Fruit fly (Drosophila melanogaster) whole organism, embryonic: ENCODE data around the gene Trm7-34.

Experiments used
- Atf6 ChIP-seq: fragments of 200-800 bp; sonication (Bioruptor generic); IDR thresholded peaks from 2 replicates; pipeline ENCODE4 v1.3.6; 2022; ENCODE audit warnings: missing biosample characterization, missing genetic modification characterization
- CG11504 ChIP-seq: fragments of 200-800 bp; sonication (Bioruptor generic); optimal IDR thresholded peaks from 3 replicates; lab custom pipeline; 2019; ENCODE audit warnings: missing biosample characterization, mild to moderate bottlenecking, missing genetic modification characterization, moderate library complexity
- CG11695 ChIP-seq: fragments of 200-800 bp; sonication (Bioruptor generic); IDR thresholded peaks from 3 replicates; pipeline ENCODE4 v1.3.6; 2022; ENCODE audit warnings: missing biosample characterization, missing genetic modification characterization
- CG12104 ChIP-seq: fragments of 200-800 bp; sonication (Bioruptor generic); optimal IDR thresholded peaks from 3 replicates; lab custom pipeline; 2016; ENCODE audit warnings: missing biosample characterization, missing genetic modification characterization
- CG15514 ChIP-seq: fragments of 200-800 bp; sonication (Bioruptor generic); optimal IDR thresholded peaks from 3 replicates; lab custom pipeline; 2017; ENCODE audit warnings: missing biosample characterization, missing genetic modification characterization, mild to moderate bottlenecking, moderate library complexity, missing genetic modification reagents
- CG18599 ChIP-seq: fragments of 200-800 bp; sonication (Bioruptor generic); optimal IDR thresholded peaks from 3 replicates; lab custom pipeline; 2017; ENCODE audit warnings: missing biosample characterization, missing genetic modification characterization, mild to moderate bottlenecking, moderate library complexity, missing genetic modification reagents
- CG2120 ChIP-seq: fragments of 200-800 bp; sonication (Bioruptor generic); optimal IDR thresholded peaks from 3 replicates; lab custom pipeline; 2016; ENCODE audit warnings: missing biosample characterization, missing genetic modification characterization
- CG2678 ChIP-seq: fragments of 200-800 bp; sonication (Bioruptor generic); optimal IDR thresholded peaks from 3 replicates; lab custom pipeline; 2019; ENCODE audit warnings: missing biosample characterization, mild to moderate bottlenecking, missing genetic modification characterization, moderate library complexity
- CG30403 ChIP-seq: fragments of 200-800 bp; sonication (Bioruptor generic); optimal IDR thresholded peaks from 3 replicates; lab custom pipeline; 2016; ENCODE audit warnings: missing biosample characterization, missing genetic modification characterization
- CG32532 ChIP-seq: fragments of 200-800 bp; sonication (Bioruptor generic); IDR thresholded peaks from 2 replicates; pipeline ENCODE4 v1.3.6; 2022; ENCODE audit warnings: missing biosample characterization, missing genetic modification characterization
- CG3281 ChIP-seq: fragments of 200-800 bp; sonication (Bioruptor generic); optimal IDR thresholded peaks from 3 replicates; lab custom pipeline; 2017; ENCODE audit warnings: missing biosample characterization, mild to moderate bottlenecking, missing genetic modification characterization
- CG4730 ChIP-seq: fragments of 200-800 bp; sonication (Bioruptor generic); IDR thresholded peaks from 2 replicates; pipeline ENCODE4 v1.3.6; 2022; ENCODE audit warnings: missing biosample characterization, missing genetic modification characterization
- CG7556 ChIP-seq: fragments of 200-800 bp; sonication (Bioruptor generic); optimal IDR thresholded peaks from 2 replicates; lab custom pipeline; 2017; ENCODE audit warnings: missing biosample characterization, mild to moderate bottlenecking, missing genetic modification characterization
- CG7839 ChIP-seq: fragments of 200-800 bp; sonication (Bioruptor generic); optimal IDR thresholded peaks from 3 replicates; lab custom pipeline; 2018; ENCODE audit warnings: missing biosample characterization, mild to moderate bottlenecking, missing genetic modification characterization, moderate library complexity
- CG9727 ChIP-seq: fragments of 200-800 bp; sonication (Bioruptor generic); optimal IDR thresholded peaks from 3 replicates; lab custom pipeline; 2017; ENCODE audit warnings: missing biosample characterization, mild to moderate bottlenecking, missing genetic modification characterization
- CG9876 ChIP-seq: fragments of 200-800 bp; sonication (Bioruptor generic); optimal IDR thresholded peaks from 2 replicates; lab custom pipeline; 2016; ENCODE audit warnings: missing biosample characterization, missing genetic modification characterization
- CG9932 ChIP-seq: fragments of 200-800 bp; sonication (Bioruptor generic); IDR thresholded peaks from 2 replicates; pipeline ENCODE4 v1.3.6; 2022; ENCODE audit warnings: missing biosample characterization, missing genetic modification characterization
- D19B ChIP-seq: fragments of 200-800 bp; sonication (Bioruptor generic); optimal IDR thresholded peaks from 2 replicates; lab custom pipeline; 2017; ENCODE audit warnings: missing biosample characterization, mild to moderate bottlenecking, missing genetic modification characterization
- Dek ChIP-seq: fragments of 200-800 bp; sonication (Bioruptor generic); optimal IDR thresholded peaks from 3 replicates; lab custom pipeline; 2019; ENCODE audit warnings: missing biosample characterization, mild to moderate bottlenecking, missing genetic modification characterization, moderate library complexity
- Fer1 ChIP-seq: fragments of 200-800 bp; sonication (Bioruptor generic); optimal IDR thresholded peaks from 2 replicates; lab custom pipeline; 2017; ENCODE audit warnings: missing biosample characterization, mild to moderate bottlenecking, missing genetic modification characterization
- Fer3 ChIP-seq: fragments of 200-800 bp; sonication (Bioruptor generic); optimal IDR thresholded peaks from 2 replicates; lab custom pipeline; 2018; ENCODE audit warnings: missing biosample characterization, mild to moderate bottlenecking, missing genetic modification characterization, moderate library complexity
- H15 ChIP-seq: fragments of 200-800 bp; sonication (Bioruptor generic); IDR thresholded peaks from 3 replicates; pipeline ENCODE4 v1.3.6; 2022; ENCODE audit warnings: missing biosample characterization, missing genetic modification characterization
- Hand ChIP-seq: fragments of 200-800 bp; sonication (Bioruptor generic); optimal IDR thresholded peaks from 2 replicates; lab custom pipeline; 2017; ENCODE audit warnings: mild to moderate bottlenecking, missing biosample characterization, missing genetic modification reagents, missing genetic modification characterization
- Hey ChIP-seq: fragments of 200-800 bp; sonication (Bioruptor generic); optimal IDR thresholded peaks from 3 replicates; lab custom pipeline; 2018; ENCODE audit warnings: missing biosample characterization, mild to moderate bottlenecking, missing genetic modification characterization
- Hr51 ChIP-seq, 2 experiments: fragments of 200-800 bp; sonication (Bioruptor generic); optimal IDR thresholded peaks; 2 replicates in 1 of 2; 3 replicates in 1 of 2; lab custom pipeline; 2016 to 2018; ENCODE audit warnings: missing biosample characterization in 2 of 2, missing genetic modification characterization in 2 of 2, mild to moderate bottlenecking in 1 of 2, moderate library complexity in 1 of 2
- Hr78 ChIP-seq, 2 experiments: fragments of 200-800 bp in 1 of 2; fragments of >200 bp in 1 of 2; sonication (Bioruptor generic) in 1 of 2; optimal IDR thresholded peaks; 2 replicates each; lab custom pipeline; 2017 to 2019; ENCODE audit warnings: missing biosample characterization in 2 of 2, missing genetic modification characterization in 2 of 2, mild to moderate bottlenecking in 1 of 2, moderate library complexity in 1 of 2
- MBD-R2 ChIP-seq: fragments of 200-800 bp; sonication (Bioruptor generic); IDR thresholded peaks from 2 replicates; pipeline ENCODE4 v1.3.6; 2022; ENCODE audit warnings: missing biosample characterization, missing genetic modification characterization
- Med ChIP-seq: fragments of 200-800 bp; sonication (Bioruptor generic); peaks from one replicate; lab custom pipeline; 2016; ENCODE audit warnings: missing biosample characterization, missing genetic modification characterization, mild to moderate bottlenecking, inconsistent platforms, moderate library complexity
- Meics ChIP-seq: fragments of 200-800 bp; sonication (Bioruptor generic); optimal IDR thresholded peaks from 2 replicates; lab custom pipeline; 2017; ENCODE audit warnings: missing biosample characterization, mild to moderate bottlenecking, missing genetic modification characterization
- Pdp1 ChIP-seq, 2 experiments: fragments of 200-800 bp; sonication (Bioruptor generic); optimal IDR thresholded peaks; 3 replicates each; lab custom pipeline; 2016; ENCODE audit warnings: missing biosample characterization in 2 of 2, missing genetic modification characterization in 2 of 2, mild to moderate bottlenecking in 1 of 2, moderate library complexity in 1 of 2
- Rfx ChIP-seq: fragments of 200-800 bp; sonication (Bioruptor generic); IDR thresholded peaks from 2 replicates; pipeline ENCODE4 v1.3.6; 2022; ENCODE audit warnings: missing biosample characterization, missing genetic modification characterization
- Sox102F ChIP-seq: fragments of 200-800 bp; sonication (Bioruptor generic); optimal IDR thresholded peaks from 2 replicates; lab custom pipeline; 2018; ENCODE audit warnings: missing biosample characterization, mild to moderate bottlenecking, missing genetic modification characterization, moderate library complexity
- Trl ChIP-seq, 3 experiments: fragments of >200 bp in 2 of 3; fragments of 200-800 bp in 1 of 3; sonication (Bioruptor generic) in 1 of 3; optimal IDR thresholded peaks; 2 replicates in 1 of 3; 3 replicates in 2 of 3; lab custom pipeline; 2016 to 2017; ENCODE audit warnings: missing biosample characterization in 1 of 3, missing genetic modification characterization in 1 of 3
- Xbp1 ChIP-seq: fragments of 200-800 bp; sonication (Bioruptor generic); optimal IDR thresholded peaks from 3 replicates; lab custom pipeline; 2016; ENCODE audit warnings: missing biosample characterization, mild to moderate bottlenecking, missing genetic modification characterization
- Xrp1 ChIP-seq: fragments of 200-800 bp; sonication (Bioruptor generic); IDR thresholded peaks from 2 replicates; pipeline ENCODE4 v1.3.6; 2022; ENCODE audit warnings: missing biosample characterization, missing genetic modification characterization
- chm ChIP-seq: fragments of 200-800 bp; sonication (Bioruptor generic); IDR thresholded peaks from 2 replicates; pipeline ENCODE4 v1.3.6; 2022; ENCODE audit warnings: missing biosample characterization, missing genetic modification characterization
- crp ChIP-seq, 2 experiments: fragments of 200-800 bp; sonication (Bioruptor generic); optimal IDR thresholded peaks; 2 replicates in 1 of 2; 3 replicates in 1 of 2; lab custom pipeline; 2017; ENCODE audit warnings: missing biosample characterization in 2 of 2, missing genetic modification characterization in 2 of 2, mild to moderate bottlenecking in 1 of 2, moderate library complexity in 1 of 2
- dmrt99B ChIP-seq: fragments of 200-800 bp; sonication (Bioruptor generic); optimal IDR thresholded peaks from 2 replicates; lab custom pipeline; 2018; ENCODE audit warnings: missing biosample characterization, mild to moderate bottlenecking, missing genetic modification characterization, moderate library complexity
- dpn ChIP-seq, 2 experiments: fragments of 200-800 bp; sonication (Bioruptor generic); optimal IDR thresholded peaks; 3 replicates each; lab custom pipeline; 2016; ENCODE audit warnings: missing biosample characterization in 2 of 2, missing genetic modification characterization in 2 of 2
- grau ChIP-seq: fragments of 200-800 bp; optimal IDR thresholded peaks from 3 replicates; lab custom pipeline; 2019; ENCODE audit warnings: missing biosample characterization, mild to moderate bottlenecking, missing genetic modification characterization, moderate library complexity
- gsb ChIP-seq: fragments of 200-800 bp; sonication (Bioruptor generic); IDR thresholded peaks from 2 replicates; pipeline ENCODE4 v1.3.6; 2022; ENCODE audit warnings: missing biosample characterization, missing genetic modification characterization
- hkb ChIP-seq, 2 experiments: fragments of 200-800 bp in 1 of 2; fragments of >200 bp in 1 of 2; sonication (Bioruptor generic) in 1 of 2; IDR thresholded peaks in 1 of 2; optimal IDR thresholded peaks in 1 of 2; 2 replicates each; pipeline versions ENCODE4 v1.3.6 to Lab custom; 2017 to 2022; ENCODE audit warnings: missing biosample characterization in 1 of 2, missing genetic modification characterization in 1 of 2
- lilli ChIP-seq: fragments of 200-800 bp; sonication (Bioruptor generic); optimal IDR thresholded peaks from 3 replicates; lab custom pipeline; 2016; ENCODE audit warnings: missing biosample characterization, missing genetic modification characterization
- nau ChIP-seq: fragments of 200-800 bp; sonication (Bioruptor generic); optimal IDR thresholded peaks from 3 replicates; lab custom pipeline; 2017; ENCODE audit warnings: missing biosample characterization, mild to moderate bottlenecking, missing genetic modification characterization, missing genetic modification reagents
- pb ChIP-seq: fragments of 200-800 bp; sonication (Bioruptor generic); optimal IDR thresholded peaks from 3 replicates; lab custom pipeline; 2016; ENCODE audit warnings: missing biosample characterization, missing genetic modification characterization
- row ChIP-seq: fragments of 200-800 bp; sonication (Bioruptor generic); IDR thresholded peaks from 3 replicates; pipeline ENCODE4 v1.3.6; 2022; ENCODE audit warnings: missing biosample characterization, missing genetic modification characterization
- seq ChIP-seq: fragments of 200-800 bp; sonication (Bioruptor generic); IDR thresholded peaks from 2 replicates; pipeline ENCODE4 v1.3.6; 2022; ENCODE audit warnings: missing biosample characterization, missing genetic modification characterization
- vvl ChIP-seq: fragments of 200-800 bp; sonication (Bioruptor generic); IDR thresholded peaks from 2 replicates; pipeline ENCODE4 v1.3.6; 2022; ENCODE audit warnings: missing biosample characterization, missing genetic modification characterization

Gene Trm7-34

dm6 chr3R:21180391-21180796, 46.7 kb upstream of the Trm7-34 start:
- TF ChIP-seq gsb (GFP tag; lab: Robert Waterston, UW) (no peak), dpn (GFP tag; optimal IDR thresholded peaks at IDR 0.05; lab: Kevin White, UChicago) (no peak), D19B (GFP tag; lab: Kevin White, UChicago) (no peak), Meics (peak; percentile 1), grau (tag; lab: Kevin White, UChicago) (peak; percentile 9), hkb (optimal IDR thresholded peaks at IDR 0.05; lab: Kevin White, UChicago) (no peak), hkb (GFP tag; IDR thresholded peaks at IDR 0.05; lab: Robert Waterston, UW) (peak; percentile 36; the same call in 1 of the 2 replicates), CG2678 (peak; percentile 32), vvl (0 out of 2 replicates have a peak, but pooled peaks have one; percentile 16), row (GFP tag; lab: Robert Waterston, UW) (peak; percentile 40; the same call in 2 of the 3 replicates), CG4730 (GFP tag; lab: Robert Waterston, UW) (0 out of 2 replicates have a peak, but pooled peaks have one; percentile 7), CG9876 (GFP tag; lab: Kevin White, UChicago) (no peak), CG7556 (GFP tag; lab: Kevin White, UChicago) (peak; percentile 4), lilli (peak; percentile 10), CG2120 (GFP tag; lab: Kevin White, UChicago) (peak; percentile 41), Xbp1 (GFP tag; lab: Kevin White, UChicago) (no peak), MBD-R2 (peak; percentile 20; the same call in 1 of the 2 replicates), CG32532 (GFP tag; lab: Robert Waterston, UW) (peak; percentile 47; the same call in 1 of the 2 replicates), Rfx (GFP tag; lab: Robert Waterston, UW) (peak; percentile 28), Hr51 (GFP tag; optimal IDR thresholded peaks at IDR 0.05; lab: Kevin White, UChicago) (peak in 1 of 2 experiments; percentile 38), Xrp1 (GFP tag; lab: Robert Waterston, UW) (peak; percentile 26; the same call in 1 of the 2 replicates), CG18599 (GFP tag; lab: Kevin White, UChicago) (peak; percentile 70), nau (GFP tag; lab: Kevin White, UChicago) (peak; percentile 20), Atf6 (GFP tag; lab: Robert Waterston, UW) (0 out of 2 replicates have a peak, but pooled peaks have one; percentile 37), CG11695 (0 out of 3 replicates have a peak, but pooled peaks have one; percentile 31), CG30403 (GFP tag; lab: Kevin White, UChicago) (peak; percentile 27), Pdp1 (GFP tag; optimal IDR thresholded peaks at IDR 0.05; lab: Kevin White, UChicago) (peak in 1 of 2 experiments; percentile 56), chm (GFP tag; lab: Robert Waterston, UW) (peak; percentile 25; the same call in 1 of the 2 replicates), Med (GFP tag; lab: Kevin White, UChicago) (peak; percentile 68), seq (GFP tag; lab: Robert Waterston, UW) (0 out of 2 replicates have a peak, but pooled peaks have one; percentile 17), Sox102F (peak; percentile 21), Fer1 (GFP tag; lab: Kevin White, UChicago) (peak; percentile 8), CG12104 (GFP tag; lab: Kevin White, UChicago) (no peak), crp (GFP tag; optimal IDR thresholded peaks at IDR 0.05; lab: Kevin White, UChicago) (peak in 1 of 2 experiments; percentile 22), CG3281 (GFP tag; lab: Kevin White, UChicago) (peak; percentile 14), Dek (tag; lab: Kevin White, UChicago) (peak; percentile 11), dmrt99B (peak; percentile 16), Fer3 (peak; percentile 29), Hr78 (GFP tag; optimal IDR thresholded peaks at IDR 0.05; lab: Kevin White, UChicago) (no peak), Hey (tag; lab: Kevin White, UChicago) (no peak), CG9932 (GFP tag; lab: Robert Waterston, UW) (0 out of 2 replicates have a peak, but pooled peaks have one; percentile 10), CG15514 (GFP tag; lab: Kevin White, UChicago) (peak; percentile 5), Trl (optimal IDR thresholded peaks at IDR 0.05; lab: Kevin White, UChicago) (peak in 1 of 2 experiments; percentile 53), Trl (GFP tag; optimal IDR thresholded peaks at IDR 0.05; lab: Kevin White, UChicago) (no peak), pb (no peak), Hand (GFP tag; lab: Kevin White, UChicago) (peak; percentile 26), CG11504 (tag; lab: Kevin White, UChicago) (peak; percentile 9), CG7839 (tag; lab: Kevin White, UChicago) (peak; percentile 16), CG9727 (peak; percentile 29), H15 (GFP tag; lab: Robert Waterston, UW) (no peak)
